Worm (Caenorhabditis elegans) whole organism, mixed stage, embryonic: ENCODE measurements around the gene picd-1.

Experiments
- M03D4.4 ChIP-seq: sonication (generic microtip); optimal IDR thresholded peaks from 2 replicates; lab custom pipeline; 2017; ENCODE audit warnings: mild to moderate bottlenecking, missing genetic modification characterization, missing compliant biosample characterization
- bed-3 ChIP-seq: fragments of 200-800 bp; sonication (Bioruptor generic); optimal IDR thresholded peaks from 3 replicates; lab custom pipeline; 2018; ENCODE audit warnings: mild to moderate bottlenecking, missing genetic modification characterization, moderate library complexity, missing compliant biosample characterization
- blmp-1 ChIP-seq: fragments of 150-350 bp; optimal IDR thresholded peaks from 2 replicates; lab custom pipeline; 2014; ENCODE audit warnings: missing biosample characterization, missing genetic modification characterization
- ceh-43 ChIP-seq: fragments of 200-800 bp; sonication (Bioruptor generic); optimal IDR thresholded peaks from 2 replicates; lab custom pipeline; 2018; ENCODE audit warnings: mild to moderate bottlenecking, missing genetic modification characterization, moderate library complexity, missing compliant biosample characterization
- ceh-83 ChIP-seq: fragments of 200-800 bp; sonication (Bioruptor generic); optimal IDR thresholded peaks from 2 replicates; lab custom pipeline; 2018; ENCODE audit warnings: mild to moderate bottlenecking, missing genetic modification characterization, missing compliant biosample characterization
- cnd-1 ChIP-seq: fragments of 200-800 bp; sonication (Bioruptor generic); optimal IDR thresholded peaks from 2 replicates; lab custom pipeline; 2018; ENCODE audit warnings: mild to moderate bottlenecking, missing genetic modification characterization, missing compliant biosample characterization
- drap-1 ChIP-seq: fragments of 200-800 bp; sonication (Bioruptor generic); optimal IDR thresholded peaks from 3 replicates; lab custom pipeline; 2018; ENCODE audit warnings: mild to moderate bottlenecking, missing genetic modification characterization, missing compliant biosample characterization
- elt-3 ChIP-seq: fragments of 150-350 bp; optimal IDR thresholded peaks from 2 replicates; lab custom pipeline; 2014; ENCODE audit warnings: missing biosample characterization, missing genetic modification characterization
- flh-1 ChIP-seq: fragments of 200-800 bp; sonication (Bioruptor generic); optimal IDR thresholded peaks from 2 replicates; lab custom pipeline; 2018; ENCODE audit warnings: mild to moderate bottlenecking, missing genetic modification characterization, moderate library complexity, missing compliant biosample characterization
- ham-2 ChIP-seq: fragments of 200-800 bp; sonication (Bioruptor generic); optimal IDR thresholded peaks from 2 replicates; lab custom pipeline; 2018; ENCODE audit warnings: mild to moderate bottlenecking, missing genetic modification characterization, missing compliant biosample characterization
- hlh-1 ChIP-seq: fragments of 150-350 bp; optimal IDR thresholded peaks from 2 replicates; lab custom pipeline; 2014; ENCODE audit warnings: missing biosample characterization, missing genetic modification reagents, missing genetic modification characterization
- lin-13 ChIP-seq: fragments of 150-350 bp; optimal IDR thresholded peaks from 2 replicates; lab custom pipeline; 2014; ENCODE audit warnings: missing biosample characterization, missing genetic modification characterization
- lin-32 ChIP-seq: fragments of 200-800 bp; sonication (Bioruptor generic); optimal IDR thresholded peaks from 2 replicates; lab custom pipeline; 2018; ENCODE audit warnings: mild to moderate bottlenecking, missing genetic modification characterization, missing compliant biosample characterization
- lsy-2 ChIP-seq: fragments of 150-350 bp; optimal IDR thresholded peaks from 2 replicates; lab custom pipeline; 2014; ENCODE audit warnings: missing biosample characterization, missing genetic modification characterization
- mab-5 ChIP-seq: fragments of 150-350 bp; optimal IDR thresholded peaks from 2 replicates; lab custom pipeline; 2014; ENCODE audit warnings: missing biosample characterization, missing genetic modification characterization
- mep-1 ChIP-seq: fragments of 150-350 bp; optimal IDR thresholded peaks from 2 replicates; lab custom pipeline; 2017; ENCODE audit warnings: missing biosample characterization, missing genetic modification reagents, missing genetic modification characterization, inconsistent platforms
- mls-2 ChIP-seq: sonication (generic microtip); optimal IDR thresholded peaks from 2 replicates; lab custom pipeline; 2016; ENCODE audit warnings: mild to moderate bottlenecking, missing genetic modification characterization, moderate library complexity, missing compliant biosample characterization
- nhr-12 ChIP-seq: fragments of 150-350 bp; optimal IDR thresholded peaks from 2 replicates; lab custom pipeline; 2014; ENCODE audit warnings: missing biosample characterization, missing genetic modification characterization
- nhr-2 ChIP-seq: fragments of 150-350 bp; optimal IDR thresholded peaks from 2 replicates; lab custom pipeline; 2014; ENCODE audit warnings: missing biosample characterization, missing genetic modification characterization
- nhr-237 ChIP-seq: fragments of 150-350 bp; optimal IDR thresholded peaks from 2 replicates; lab custom pipeline; 2014; ENCODE audit warnings: missing biosample characterization, missing genetic modification characterization
- nhr-28 ChIP-seq: fragments of 150-350 bp; optimal IDR thresholded peaks from 2 replicates; lab custom pipeline; 2014; ENCODE audit warnings: missing biosample characterization, missing genetic modification characterization
- nhr-76 ChIP-seq: sonication (generic microtip); optimal IDR thresholded peaks from 2 replicates; lab custom pipeline; 2017; ENCODE audit warnings: missing biosample characterization, missing genetic modification characterization
- pha-4 ChIP-seq: fragments of 150-350 bp; optimal IDR thresholded peaks from 2 replicates; lab custom pipeline; 2018; ENCODE audit warnings: missing biosample characterization, missing genetic modification reagents, missing genetic modification characterization
- sem-2 ChIP-seq: fragments of 200-800 bp; sonication (Bioruptor generic); optimal IDR thresholded peaks from 2 replicates; lab custom pipeline; 2018; ENCODE audit warnings: mild to moderate bottlenecking, missing genetic modification characterization, missing compliant biosample characterization
- snpc-4 ChIP-seq: fragments of 150-350 bp; optimal IDR thresholded peaks from 2 replicates; lab custom pipeline; 2014; ENCODE audit warnings: missing biosample characterization, missing genetic modification characterization
- sptf-1 ChIP-seq: sonication (generic microtip); optimal IDR thresholded peaks from 2 replicates; lab custom pipeline; 2017; ENCODE audit warnings: mild to moderate bottlenecking, missing genetic modification characterization, moderate library complexity, missing compliant biosample characterization
- tbx-8 ChIP-seq: fragments of 200-800 bp; sonication (Bioruptor generic); optimal IDR thresholded peaks from 2 replicates; lab custom pipeline; 2018; ENCODE audit warnings: mild to moderate bottlenecking, missing genetic modification characterization, moderate library complexity, missing compliant biosample characterization
- unc-62 ChIP-seq: fragments of 150-350 bp; optimal IDR thresholded peaks from 2 replicates; lab custom pipeline; 2014; ENCODE audit warnings: missing biosample characterization, missing genetic modification reagents, missing genetic modification characterization
- zip-8 ChIP-seq: fragments of 150-350 bp; optimal IDR thresholded peaks from 2 replicates; lab custom pipeline; 2014; ENCODE audit warnings: missing biosample characterization, missing genetic modification characterization
- ztf-11 ChIP-seq: fragments of 150-350 bp; optimal IDR thresholded peaks from 2 replicates; lab custom pipeline; 2014; ENCODE audit warnings: missing biosample characterization, missing genetic modification characterization

picd-1 gene

DNA sequence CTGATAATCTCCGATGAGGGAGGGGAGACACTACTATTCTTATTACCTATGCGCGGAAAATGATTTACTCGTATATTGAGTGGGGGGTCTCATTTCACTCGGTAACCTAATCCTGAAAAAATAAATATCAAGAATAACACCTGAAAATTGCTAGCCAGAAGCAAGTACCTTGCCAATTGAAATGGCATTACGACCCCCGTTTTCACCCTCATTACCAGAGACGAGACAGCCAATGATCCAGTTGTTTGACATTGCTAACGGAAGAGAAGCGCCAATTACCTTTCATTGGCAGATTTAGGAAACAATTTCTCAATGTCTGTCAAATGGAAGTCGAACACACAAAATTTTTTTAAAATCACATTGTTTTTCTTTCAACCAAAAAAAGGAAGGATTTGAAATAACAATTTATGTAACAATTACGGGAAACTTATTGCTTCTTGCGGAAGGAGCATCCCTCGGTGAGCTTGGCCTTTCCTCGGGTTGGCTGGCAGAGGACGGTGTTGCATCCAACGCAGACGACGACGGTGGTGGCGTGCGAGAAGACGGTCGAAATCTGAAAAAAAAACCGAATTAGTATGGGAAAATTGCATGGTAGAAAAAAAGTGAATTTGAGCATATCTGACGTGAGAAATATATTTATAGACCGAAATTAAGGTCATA lies 1.5 kb upstream of the picd-1 start:
- TF ChIP-seq nhr-28 (tag; lab: Kevin White, UChicago) (no peak), M03D4.4 (tag; lab: Kevin White, UChicago) (no peak), elt-3 (tag; lab: Kevin White, UChicago) (no peak)

DNA sequence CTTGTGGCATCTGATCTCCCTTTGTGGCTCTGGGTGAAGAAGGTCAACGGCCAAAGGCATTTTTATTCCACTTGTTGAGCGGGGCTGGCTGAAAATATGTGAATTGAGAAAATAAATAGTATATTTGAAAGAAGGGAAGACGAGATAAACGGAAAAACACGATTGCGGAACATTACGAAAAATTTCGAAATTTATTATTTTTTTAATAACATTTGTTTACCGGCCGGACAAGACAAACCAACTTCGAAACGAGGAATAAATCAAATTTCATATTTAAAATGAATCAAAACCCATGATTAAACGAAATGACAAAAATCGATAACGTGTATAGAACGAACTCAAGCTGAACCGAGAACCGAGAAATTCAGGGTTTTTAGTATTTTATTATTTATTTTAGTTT lies 648 bp upstream of the picd-1 start, which contains the start of gene rps-27:
Gene rps-27, minus strand, starts transcription at position 101 of the 400 bp plus-strand sequence.
- no peak for TF ChIP-seq blmp-1 (tag; lab: Kevin White, UChicago)
- no peak for TF ChIP-seq lin-32 (GFP tag; lab: Kevin White, UChicago)
- no peak for TF ChIP-seq mab-5 (tag; lab: Kevin White, UChicago)
- TF ChIP-seq lsy-2 (tag; lab: Kevin White, UChicago), result no peak
- TF ChIP-seq nhr-2 (tag; lab: Kevin White, UChicago), result no peak
- no peak for TF ChIP-seq ztf-11
- no peak for TF ChIP-seq flh-1

DNA sequence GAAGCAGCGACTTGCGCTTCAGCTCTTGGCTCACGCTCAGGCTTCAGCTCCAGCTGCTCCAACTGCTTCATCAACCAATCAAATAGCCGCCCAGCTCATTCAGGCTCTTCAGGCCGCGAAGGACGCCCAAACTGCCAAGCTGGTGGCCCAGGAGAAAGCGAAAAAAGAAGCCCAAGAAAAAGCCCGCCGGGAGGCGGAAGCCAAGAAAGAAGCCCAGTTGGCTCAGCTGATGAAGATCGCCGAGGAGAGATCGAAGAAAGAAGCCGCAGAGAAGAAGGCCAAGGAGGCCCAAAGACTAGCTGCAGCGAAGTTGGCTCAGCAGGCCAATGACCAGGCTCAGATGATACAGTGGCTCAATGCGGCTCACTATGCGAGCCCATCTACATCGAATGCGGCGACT lies 11.6 kb downstream of the picd-1 start:
- TF ChIP-seq lin-13 (no peak), ceh-43 (GFP tag; lab: Kevin White, UChicago) (no peak), ztf-11 (no peak), cnd-1 (tag; lab: Kevin White, UChicago) (no peak), tbx-8 (no peak)

DNA sequence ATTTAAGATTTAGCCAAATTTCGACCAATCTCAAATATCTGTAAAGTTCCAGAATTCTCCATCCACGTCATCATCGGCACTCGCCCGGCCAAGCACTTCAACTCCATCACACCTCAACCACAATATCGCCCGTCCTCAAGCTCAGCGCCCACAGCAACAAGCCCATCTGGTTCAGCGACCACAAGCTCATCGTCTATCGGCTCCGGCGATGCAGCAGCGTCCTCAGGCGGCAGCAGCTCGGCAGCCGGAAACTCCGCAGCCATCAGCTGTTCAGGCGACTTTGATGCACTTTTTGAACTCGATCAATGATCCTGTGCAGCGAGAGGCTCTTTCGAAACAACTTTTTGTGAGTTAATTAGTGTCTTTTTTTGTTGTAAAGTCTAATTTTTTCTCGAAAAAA lies 12.7 kb downstream of the picd-1 start:
- TF ChIP-seq hlh-1 (tag; lab: Kevin White, UChicago) (peak; percentile 25), ceh-83 (GFP tag; lab: Kevin White, UChicago) (no peak)

DNA sequence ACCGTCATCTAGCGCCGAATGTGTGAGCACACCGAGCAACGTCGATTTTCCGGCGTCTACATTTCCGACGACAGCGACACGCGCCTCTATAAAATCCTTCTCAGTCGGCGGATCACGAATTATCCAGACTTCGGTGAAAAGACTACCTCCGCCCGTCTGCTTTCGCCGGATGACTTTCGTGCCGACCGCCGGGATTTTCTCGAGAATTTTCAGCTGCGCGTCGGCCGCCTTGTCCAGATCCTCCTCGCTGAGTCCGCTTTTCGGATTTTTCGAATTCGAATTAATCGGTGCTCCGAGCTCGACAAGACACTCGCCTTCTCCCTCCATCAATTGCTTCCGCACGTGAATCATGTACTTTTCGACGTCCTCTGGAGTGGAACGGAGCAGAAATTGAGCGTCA lies 17.6 kb downstream of the picd-1 start:
- no peak for TF ChIP-seq lin-13
- no peak for TF ChIP-seq sem-2
- no peak for TF ChIP-seq bed-3 (GFP tag; lab: Kevin White, UChicago)
- TF ChIP-seq pha-4 (tag; lab: Kevin White, UChicago), result no peak
- no peak for TF ChIP-seq nhr-76 (tag; lab: Kevin White, UChicago)
- no peak for TF ChIP-seq unc-62 (GFP tag; lab: Kevin White, UChicago)
- TF ChIP-seq nhr-237 (tag; lab: Kevin White, UChicago), result no peak
- TF ChIP-seq mls-2 (tag; lab: Kevin White, UChicago), result no peak

DNA sequence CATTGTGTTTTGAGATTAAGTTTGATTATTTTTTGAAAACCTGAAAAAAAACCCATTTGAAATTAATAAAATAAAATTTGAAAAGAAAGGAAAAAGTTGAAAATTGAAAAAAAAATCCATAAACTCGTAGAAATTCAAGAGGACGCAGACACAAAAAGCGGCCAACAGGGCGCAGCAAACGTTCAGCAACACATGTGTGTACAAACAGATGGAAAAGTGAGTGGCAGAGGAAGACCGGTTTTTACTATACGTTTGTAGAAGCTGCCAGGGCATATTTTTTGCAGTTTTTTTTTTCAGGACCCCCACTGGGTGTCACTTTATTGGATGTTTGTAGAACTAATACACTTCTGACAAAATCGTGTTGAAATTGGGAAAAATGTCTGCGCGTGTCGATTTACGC lies 18.1 kb downstream of the picd-1 start, which contains the start of gene cgp-1:
Gene cgp-1, minus strand, starts transcription at position 40 of the 400 bp plus-strand sequence.
- peak; percentile 5 for TF ChIP-seq hlh-1 (tag; lab: Kevin White, UChicago)
- TF ChIP-seq mep-1 (tag; lab: Kevin White, UChicago), result peak; percentile 9
- no peak for TF ChIP-seq drap-1 (GFP tag; lab: Kevin White, UChicago)

DNA sequence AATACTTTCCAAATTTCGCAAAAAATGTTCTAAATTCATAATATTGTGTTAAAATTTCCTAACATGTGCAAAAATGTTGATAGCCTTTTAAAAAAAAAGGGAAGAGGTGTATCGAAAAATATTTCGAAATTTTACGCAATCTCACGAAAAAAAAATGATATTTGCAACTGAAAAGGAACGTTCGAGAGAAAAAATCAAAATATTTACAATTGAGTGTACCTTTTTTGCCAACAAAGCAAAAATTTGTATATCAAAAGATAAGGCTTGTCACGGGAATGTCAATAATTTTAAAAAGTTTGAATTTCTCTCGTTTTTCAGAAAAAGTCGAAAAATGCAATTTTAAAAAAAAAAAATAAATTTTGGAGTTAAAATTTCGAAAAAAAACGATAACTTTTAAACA lies 18.9 kb downstream of the picd-1 start:
- TF ChIP-seq nhr-2 (tag; lab: Kevin White, UChicago), result no peak
- TF ChIP-seq lin-32 (GFP tag; lab: Kevin White, UChicago), result no peak
- no peak for TF ChIP-seq sptf-1 (tag; lab: Kevin White, UChicago)
- no peak for TF ChIP-seq ceh-43 (GFP tag; lab: Kevin White, UChicago)
- no peak for TF ChIP-seq mep-1 (tag; lab: Kevin White, UChicago)
- TF ChIP-seq blmp-1 (tag; lab: Kevin White, UChicago), result no peak
- TF ChIP-seq pha-4 (tag; lab: Kevin White, UChicago), result no peak
- TF ChIP-seq hlh-1 (tag; lab: Kevin White, UChicago), result no peak
- no peak for TF ChIP-seq nhr-76 (tag; lab: Kevin White, UChicago)
- no peak for TF ChIP-seq lin-13
- TF ChIP-seq drap-1 (GFP tag; lab: Kevin White, UChicago), result no peak
- TF ChIP-seq elt-3 (tag; lab: Kevin White, UChicago), result no peak
- TF ChIP-seq nhr-12 (tag; lab: Kevin White, UChicago), result no peak
- TF ChIP-seq zip-8 (tag; lab: Kevin White, UChicago), result no peak
- no peak for TF ChIP-seq mls-2 (tag; lab: Kevin White, UChicago)
- no peak for TF ChIP-seq snpc-4
- TF ChIP-seq ztf-11, result no peak
- no peak for TF ChIP-seq ham-2
